Worm (Caenorhabditis elegans) whole organism, L4 larva: ENCODE measurements around the gene T07C4.12.

Source experiments
- F37D6.2 ChIP-seq: sonication (generic microtip); optimal IDR thresholded peaks from 2 replicates; lab custom pipeline; 2016; ENCODE audit warnings: mild to moderate bottlenecking, missing genetic modification characterization, missing compliant biosample characterization
- Y5F2A.4 ChIP-seq: fragments of 200-800 bp; sonication (Bioruptor generic); optimal IDR thresholded peaks from 2 replicates; lab custom pipeline; 2018; ENCODE audit warnings: mild to moderate bottlenecking, missing genetic modification characterization, missing compliant biosample characterization
- Y75B8A.6 ChIP-seq: fragments of 200-800 bp; sonication (Bioruptor generic); IDR thresholded peaks from 2 replicates; pipeline ENCODE4 v1.3.6; 2022; ENCODE audit warnings: missing genetic modification reagents, missing genetic modification characterization, missing compliant biosample characterization
- aha-1 ChIP-seq: fragments of 150-350 bp; peaks from one replicate; lab custom pipeline; 2014; ENCODE audit warnings: missing biosample characterization, missing genetic modification characterization
- arid-1 ChIP-seq: fragments of 200-800 bp; sonication (Bioruptor generic); conservative IDR thresholded peaks from 2 replicates; pipeline ENCODE4 v1.3.6; 2022; ENCODE audit warnings: missing genetic modification reagents, missing genetic modification characterization, missing compliant biosample characterization
- attf-4 ChIP-seq: sonication (generic microtip); optimal IDR thresholded peaks from 3 replicates; lab custom pipeline; 2017; ENCODE audit warnings: missing biosample characterization, missing genetic modification characterization
- ceh-28 ChIP-seq: fragments of 150-350 bp; optimal IDR thresholded peaks from 2 replicates; lab custom pipeline; 2014; ENCODE audit warnings: missing biosample characterization, missing genetic modification reagents, missing genetic modification characterization
- ceh-82 ChIP-seq: sonication (generic microtip); optimal IDR thresholded peaks from 2 replicates; lab custom pipeline; 2017; ENCODE audit warnings: missing biosample characterization, missing genetic modification characterization
- cey-2 ChIP-seq: sonication (generic microtip); optimal IDR thresholded peaks from 3 replicates; lab custom pipeline; 2017; ENCODE audit warnings: missing genetic modification characterization, mild to moderate bottlenecking, missing compliant biosample characterization, antibody characterized with exemption, borderline replicate concordance; ENCODE audit not compliant: insufficient read depth
- daf-16 ChIP-seq, 3 experiments: sonication (generic microtip); optimal IDR thresholded peaks; 2 replicates each; lab custom pipeline; 2016 to 2017; ENCODE audit warnings: missing genetic modification characterization in 3 of 3, missing genetic modification reagents in 3 of 3, mild to moderate bottlenecking in 2 of 3, missing compliant biosample characterization in 2 of 3, missing biosample characterization in 1 of 3, moderate library complexity in 1 of 3
- dmd-6 ChIP-seq: fragments of 200-800 bp; sonication (Bioruptor generic); IDR thresholded peaks from 2 replicates; pipeline ENCODE4 v1.3.6; 2022; ENCODE audit warnings: missing genetic modification reagents, missing genetic modification characterization, missing compliant biosample characterization
- dmd-8 ChIP-seq: fragments of 200-800 bp; sonication (Bioruptor generic); IDR thresholded peaks from 2 replicates; pipeline ENCODE4 v1.3.6; 2022; ENCODE audit warnings: missing genetic modification characterization, missing compliant biosample characterization
- duxl-1 ChIP-seq: sonication (generic microtip); optimal IDR thresholded peaks from 2 replicates; lab custom pipeline; 2016; ENCODE audit warnings: mild to moderate bottlenecking, missing genetic modification characterization, moderate library complexity, missing compliant biosample characterization; ENCODE audit not compliant: poor library complexity
- dve-1 ChIP-seq: sonication (generic microtip); optimal IDR thresholded peaks from 2 replicates; lab custom pipeline; 2017; ENCODE audit warnings: antibody characterized with exemption, mild to moderate bottlenecking, missing genetic modification characterization, missing compliant biosample characterization; ENCODE audit not compliant: insufficient read depth
- egl-43 ChIP-seq: fragments of 200-800 bp; sonication (Bioruptor generic); IDR thresholded peaks from 2 replicates; pipeline ENCODE4 v1.3.6; 2022; ENCODE audit warnings: missing genetic modification reagents, missing genetic modification characterization, missing compliant biosample characterization
- fkh-10 ChIP-seq: fragments of 150-350 bp; optimal IDR thresholded peaks from 2 replicates; lab custom pipeline; 2014; ENCODE audit warnings: missing biosample characterization, missing genetic modification reagents, missing genetic modification characterization
- gei-8 ChIP-seq: fragments of 200-800 bp; sonication (Bioruptor generic); optimal IDR thresholded peaks from 2 replicates; lab custom pipeline; 2018; ENCODE audit warnings: mild to moderate bottlenecking, missing genetic modification characterization, missing compliant biosample characterization
- hif-1 ChIP-seq, 2 experiments: sonication (generic microtip); optimal IDR thresholded peaks; 2 replicates each; lab custom pipeline; 2016 to 2017; ENCODE audit warnings: missing compliant biosample characterization in 2 of 2, missing genetic modification characterization in 2 of 2, missing genetic modification reagents in 2 of 2, missing genotype in 2 of 2, mild to moderate bottlenecking in 1 of 2
- hlh-11 ChIP-seq: fragments of 200-800 bp; sonication (Bioruptor generic); optimal IDR thresholded peaks from 2 replicates; lab custom pipeline; 2018; ENCODE audit warnings: mild to moderate bottlenecking, missing genetic modification characterization, missing compliant biosample characterization
- hlh-30 ChIP-seq: sonication (generic microtip); optimal IDR thresholded peaks from 2 replicates; lab custom pipeline; 2017; ENCODE audit warnings: antibody characterized with exemption, mild to moderate bottlenecking, missing genetic modification characterization, missing compliant biosample characterization; ENCODE audit not compliant: insufficient read depth
- lin-15B ChIP-seq: fragments of 150-350 bp; sonication (generic microtip); optimal IDR thresholded peaks from 3 replicates; lab custom pipeline; 2014; ENCODE audit warnings: missing biosample characterization, missing genetic modification characterization
- lin-29 ChIP-seq: fragments of 200-800 bp; sonication (Bioruptor generic); IDR thresholded peaks from 2 replicates; pipeline ENCODE4 v1.3.6; 2022; ENCODE audit warnings: missing genetic modification reagents, missing genetic modification characterization, missing compliant biosample characterization
- lin-38 ChIP-seq: fragments of 200-800 bp; sonication (Bioruptor generic); IDR thresholded peaks from 2 replicates; pipeline ENCODE4 v1.3.6; 2022; ENCODE audit warnings: missing genetic modification reagents, missing genetic modification characterization, missing compliant biosample characterization
- lsy-2 ChIP-seq, 2 experiments: fragments of 150-350 bp in 1 of 2; sonication (generic microtip) in 1 of 2; optimal IDR thresholded peaks; 2 replicates each; lab custom pipeline; 2014 to 2017; ENCODE audit warnings: missing biosample characterization in 2 of 2, missing genetic modification characterization in 2 of 2
- mdl-1 ChIP-seq, 2 experiments: fragments of 150-350 bp in 1 of 2; sonication (generic microtip) in 1 of 2; optimal IDR thresholded peaks; 2 replicates each; lab custom pipeline; 2014 to 2017; ENCODE audit warnings: missing biosample characterization in 2 of 2, missing genetic modification characterization in 2 of 2
- mep-1 ChIP-seq: fragments of 150-350 bp; sonication (generic microtip); optimal IDR thresholded peaks from 3 replicates; lab custom pipeline; 2014; ENCODE audit warnings: missing biosample characterization, missing genetic modification characterization
- mxl-2 ChIP-seq: fragments of 200-800 bp; sonication (Bioruptor generic); conservative IDR thresholded peaks from 2 replicates; pipeline ENCODE4 v1.3.6; 2022; ENCODE audit warnings: missing genetic modification reagents, missing genetic modification characterization, missing compliant biosample characterization
- nhr-102 ChIP-seq: sonication (generic microtip); optimal IDR thresholded peaks from 2 replicates; lab custom pipeline; 2016; ENCODE audit warnings: mild to moderate bottlenecking, missing genetic modification characterization, moderate library complexity, missing compliant biosample characterization
- nhr-111 ChIP-seq: fragments of 200-800 bp; sonication (Bioruptor generic); optimal IDR thresholded peaks from 2 replicates; lab custom pipeline; 2018; ENCODE audit warnings: mild to moderate bottlenecking, missing genetic modification characterization, missing compliant biosample characterization
- nhr-28 ChIP-seq: fragments of 150-350 bp; optimal IDR thresholded peaks from 2 replicates; lab custom pipeline; 2014; ENCODE audit warnings: missing biosample characterization, missing genetic modification characterization
- nhr-41 ChIP-seq: fragments of 200-800 bp; sonication (Bioruptor generic); IDR thresholded peaks from 2 replicates; pipeline ENCODE4 v1.3.6; 2022; ENCODE audit warnings: missing genetic modification reagents, missing genetic modification characterization, missing compliant biosample characterization
- nhr-42 ChIP-seq: fragments of 200-800 bp; sonication (Bioruptor generic); IDR thresholded peaks from 2 replicates; pipeline ENCODE4 v1.3.6; 2022; ENCODE audit warnings: missing genetic modification characterization, missing compliant biosample characterization
- nhr-48 ChIP-seq: sonication (generic microtip); optimal IDR thresholded peaks from 2 replicates; lab custom pipeline; 2016; ENCODE audit warnings: mild to moderate bottlenecking, missing genetic modification characterization, missing compliant biosample characterization
- nhr-6 ChIP-seq: fragments of 150-350 bp; optimal IDR thresholded peaks from 2 replicates; lab custom pipeline; 2014; ENCODE audit warnings: missing biosample characterization, missing genetic modification characterization
- php-3 ChIP-seq: fragments of 200-800 bp; sonication (Bioruptor generic); IDR thresholded peaks from 2 replicates; pipeline ENCODE4 v1.3.6; 2022; ENCODE audit warnings: missing genetic modification reagents, missing genetic modification characterization, missing compliant biosample characterization
- pqm-1 ChIP-seq: sonication (generic microtip); optimal IDR thresholded peaks from 2 replicates; lab custom pipeline; 2017; ENCODE audit warnings: missing biosample characterization, missing genetic modification characterization
- rbr-2 ChIP-seq: sonication (generic microtip); optimal IDR thresholded peaks from 2 replicates; lab custom pipeline; 2016; ENCODE audit warnings: missing genotype, missing genetic modification characterization, missing compliant biosample characterization
- set-16 ChIP-seq: fragments of 200-800 bp; sonication (Bioruptor generic); IDR thresholded peaks from 2 replicates; pipeline ENCODE4 v1.3.6; 2022; ENCODE audit warnings: missing genetic modification reagents, missing genetic modification characterization, missing compliant biosample characterization
- snpc-4 ChIP-seq: fragments of 150-350 bp; optimal IDR thresholded peaks from 2 replicates; lab custom pipeline; 2014; ENCODE audit warnings: missing biosample characterization, missing genetic modification characterization
- unc-130 ChIP-seq: sonication (generic microtip); optimal IDR thresholded peaks from 2 replicates; lab custom pipeline; 2016; ENCODE audit warnings: missing genetic modification reagents, missing genetic modification characterization, missing compliant biosample characterization
- unc-62 ChIP-seq, 3 experiments: fragments of 150-350 bp in 1 of 3; sonication (generic microtip); optimal IDR thresholded peaks in 2 of 3; peaks in 1 of 3; 1 replicate in 1 of 3; 2 replicates in 2 of 3; lab custom pipeline; 2014 to 2017; ENCODE audit warnings: missing biosample characterization in 3 of 3, missing genetic modification characterization in 3 of 3, missing genetic modification reagents in 3 of 3, missing genotype in 1 of 3
- zip-2 ChIP-seq: fragments of 150-350 bp; optimal IDR thresholded peaks from 2 replicates; lab custom pipeline; 2014; ENCODE audit warnings: missing biosample characterization, missing genetic modification characterization

The T07C4.12 gene

ce11 chrIII:10378899-10379298 is 46.4 kb upstream of the T07C4.12 start:
- TF ChIP-seq dve-1 (tag; lab: Kevin White, UChicago) (peak; percentile 35), pqm-1 (tag; lab: Kevin White, UChicago) (peak; percentile 73), nhr-28 (tag; lab: Kevin White, UChicago) (peak; percentile 69), dmd-8 (GFP tag; lab: Robert Waterston, UW) (no peak), zip-2 (no peak), dmd-6 (GFP tag; lab: Robert Waterston, UW) (peak; percentile 49), daf-16 (GFP tag; optimal IDR thresholded peaks at IDR 0.05; lab: Kevin White, UChicago) (no peak), daf-16 (tag; optimal IDR thresholded peaks at IDR 0.05; lab: Kevin White, UChicago) (peak; percentile 75), hif-1 (tag; optimal IDR thresholded peaks at IDR 0.05; lab: Kevin White, UChicago) (peak in 1 of 2 experiments; percentile 25), hlh-11 (tag; lab: Kevin White, UChicago) (peak; percentile 35), lin-38 (GFP tag; lab: Robert Waterston, UW) (no peak)

ce11 chrIII:10376041-10376440 is 43.6 kb upstream of the T07C4.12 start:
- TF ChIP-seq nhr-28 (tag; lab: Kevin White, UChicago) = peak; percentile 44
- no peak for TF ChIP-seq lin-15B (tag; lab: Kevin White, UChicago)
- TF ChIP-seq dmd-6 (GFP tag; lab: Robert Waterston, UW) = peak; percentile 20; the same call in 1 of the 2 replicates
- TF ChIP-seq dve-1 (tag; lab: Kevin White, UChicago) = peak; percentile 46
- TF ChIP-seq daf-16 (GFP tag; optimal IDR thresholded peaks at IDR 0.05; lab: Kevin White, UChicago) = no peak
- TF ChIP-seq daf-16 (tag; optimal IDR thresholded peaks at IDR 0.05; lab: Kevin White, UChicago) = peak; percentile 54
- no peak for TF ChIP-seq lin-29 (GFP tag; lab: Robert Waterston, UW)
- TF ChIP-seq pqm-1 (tag; lab: Kevin White, UChicago) = peak; percentile 82
- TF ChIP-seq egl-43 (GFP tag; lab: Robert Waterston, UW) = no peak
- TF ChIP-seq hlh-11 (tag; lab: Kevin White, UChicago) = peak; percentile 45
- no peak for TF ChIP-seq mxl-2 (GFP tag; lab: Robert Waterston, UW)
- TF ChIP-seq, all 104 proteins: peak for 6

- TF ChIP-seq php-3 (GFP tag; lab: Robert Waterston, UW) (no peak), aha-1 (peak; percentile 22), snpc-4 (tag; lab: Kevin White, UChicago) (no peak), unc-62 (GFP tag; optimal IDR thresholded peaks at IDR 0.05 in 1 of 2; lab: Kevin White, UChicago) (peak in 1 of 2 experiments; percentile 95), unc-62 (tag; optimal IDR thresholded peaks at IDR 0.05; lab: Kevin White, UChicago) (no peak), mep-1 (tag; lab: Kevin White, UChicago) (no peak)
Measured at ce11 chrIII:10373845-10374244, 41.4 kb upstream of the T07C4.12 start.

- peak; percentile 78 for TF ChIP-seq aha-1
- TF ChIP-seq unc-130 (GFP tag; lab: Kevin White, UChicago) = no peak
- TF ChIP-seq mdl-1 (tag; optimal IDR thresholded peaks at IDR 0.05; lab: Kevin White, UChicago) = peak in 1 of 2 experiments; percentile 21
- no peak for TF ChIP-seq ceh-82
- TF ChIP-seq nhr-41 (GFP tag; lab: Robert Waterston, UW) = no peak
- TF ChIP-seq attf-4 = no peak
- no peak for TF ChIP-seq nhr-42 (GFP tag; lab: Robert Waterston, UW)
- TF ChIP-seq nhr-102 (tag; lab: Kevin White, UChicago) = no peak
- TF ChIP-seq duxl-1 (tag; lab: Kevin White, UChicago) = no peak
- peak in 1 of 2 experiments; percentile 10 for TF ChIP-seq lsy-2 (tag; optimal IDR thresholded peaks at IDR 0.05; lab: Kevin White, UChicago)
- peak; percentile 24; the same call in 1 of the 2 replicates for TF ChIP-seq set-16 (GFP tag; lab: Robert Waterston, UW)
- TF ChIP-seq egl-43 (GFP tag; lab: Robert Waterston, UW) = no peak
- peak; percentile 57 for TF ChIP-seq ceh-28
- no peak for TF ChIP-seq Y75B8A.6 (GFP tag; lab: Robert Waterston, UW)
- no peak for TF ChIP-seq Y5F2A.4 (GFP tag; lab: Kevin White, UChicago)
- no peak for TF ChIP-seq cey-2 (tag; lab: Kevin White, UChicago)
- TF ChIP-seq F37D6.2 (tag; lab: Kevin White, UChicago) = no peak
- TF ChIP-seq nhr-6 (tag; lab: Kevin White, UChicago) = no peak
- TF ChIP-seq rbr-2 (tag; lab: Kevin White, UChicago) = peak; percentile 15
- no peak for TF ChIP-seq nhr-111 (GFP tag; lab: Kevin White, UChicago)
- TF ChIP-seq fkh-10 (GFP tag; lab: Kevin White, UChicago) = peak; percentile 33
- TF ChIP-seq arid-1 (GFP tag; lab: Robert Waterston, UW) = no peak
- TF ChIP-seq nhr-48 = no peak
- TF ChIP-seq gei-8 (GFP tag; lab: Kevin White, UChicago) = no peak
- peak; percentile 38 for TF ChIP-seq hlh-30 (tag; lab: Kevin White, UChicago)
Measured at ce11 chrIII:10367355-10367909, 35.0 kb upstream of the T07C4.12 start.
